Worm (Caenorhabditis elegans) whole organism, midembryonic: ENCODE results near the gene snpc-1.1.

ENCODE experiments used
- T22C8.4 ChIP-seq: fragments of 200-800 bp; sonication (Bioruptor generic); IDR thresholded peaks from 2 replicates; pipeline ENCODE4 v1.3.6; 2022; ENCODE audit warnings: missing genetic modification characterization, missing compliant biosample characterization
- cog-1 ChIP-seq: sonication (generic microtip); optimal IDR thresholded peaks from 2 replicates; lab custom pipeline; 2016; ENCODE audit warnings: missing genetic modification characterization, missing compliant biosample characterization
- flt-1 ChIP-seq: fragments of 200-800 bp; sonication (Bioruptor generic); IDR thresholded peaks from 2 replicates; pipeline ENCODE4 v1.3.6; 2022; ENCODE audit warnings: missing genetic modification characterization, missing compliant biosample characterization
- klf-2 ChIP-seq: fragments of 200-800 bp; sonication (Bioruptor generic); conservative IDR thresholded peaks from 2 replicates; pipeline ENCODE4 v1.3.6; 2022; ENCODE audit warnings: missing genetic modification reagents, missing genetic modification characterization, missing compliant biosample characterization
- med-1 ChIP-seq: sonication (generic microtip); optimal IDR thresholded peaks from 2 replicates; lab custom pipeline; 2017; ENCODE audit warnings: missing genetic modification characterization, mild to moderate bottlenecking, missing compliant biosample characterization, antibody characterized with exemption, missing genetic modification reagents; ENCODE audit not compliant: insufficient read depth
- ref-1 ChIP-seq: fragments of 200-800 bp; sonication (Bioruptor generic); conservative IDR thresholded peaks from 2 replicates; pipeline ENCODE4 v1.3.6; 2022; ENCODE audit warnings: missing genetic modification reagents, missing genetic modification characterization, missing compliant biosample characterization
- tab-1 ChIP-seq: fragments of 200-800 bp; sonication (Bioruptor generic); IDR thresholded peaks from 2 replicates; pipeline ENCODE4 v1.3.6; 2022; ENCODE audit warnings: missing genetic modification characterization, missing compliant biosample characterization
- ztf-23 ChIP-seq: fragments of 200-800 bp; sonication (Bioruptor generic); IDR thresholded peaks from 2 replicates; pipeline ENCODE4 v1.3.6; 2022; ENCODE audit warnings: missing genetic modification reagents, missing genetic modification characterization, missing compliant biosample characterization
- ztf-29 ChIP-seq: fragments of 200-800 bp; sonication (Bioruptor generic); IDR thresholded peaks from 2 replicates; pipeline ENCODE4 v1.3.6; 2022; ENCODE audit warnings: missing genetic modification reagents, missing genetic modification characterization, missing compliant biosample characterization

Gene snpc-1.1

DNA sequence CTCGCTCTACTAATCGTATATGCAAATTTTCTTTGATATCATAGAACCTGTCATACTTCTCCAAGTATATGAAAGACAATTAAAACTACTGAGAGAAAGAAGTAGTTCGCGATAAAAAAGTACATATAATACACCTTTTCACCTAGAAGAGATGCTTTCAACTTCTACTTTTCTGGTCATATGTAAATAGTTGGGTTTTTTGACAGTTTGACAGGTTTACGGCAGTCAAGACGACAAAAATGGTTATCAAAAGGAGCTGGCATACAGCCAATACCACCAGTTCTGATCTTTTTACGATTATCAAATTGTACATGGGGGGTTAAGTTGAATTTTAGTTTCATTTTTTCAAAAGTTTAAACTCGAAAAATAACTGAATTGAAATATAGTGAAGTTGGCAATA, 33.8 kb upstream of the snpc-1.1 start:
- TF ChIP-seq tab-1 (no peak), flt-1 (GFP tag; lab: Robert Waterston, UW) (no peak), ref-1 (GFP tag; lab: Robert Waterston, UW) (no peak)

DNA sequence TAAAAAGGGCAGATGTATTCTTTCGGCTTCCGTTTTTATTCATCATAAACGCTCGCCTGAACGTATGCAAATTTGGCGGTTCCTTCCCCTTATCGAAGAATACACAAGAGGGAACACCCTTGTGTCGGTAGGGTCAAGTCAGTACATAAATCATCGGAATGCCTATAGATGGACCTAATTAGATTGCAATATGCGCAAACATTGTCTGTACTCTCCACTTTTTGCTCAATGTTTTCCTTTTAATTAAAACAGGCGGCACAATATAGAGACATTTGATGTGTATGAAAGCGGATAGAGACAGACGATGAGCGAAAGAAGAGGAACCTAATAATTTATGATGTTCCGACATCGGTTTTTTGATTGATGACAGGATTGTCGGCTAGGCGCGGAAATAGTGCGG, 33.1 kb upstream of the snpc-1.1 start:
- TF ChIP-seq med-1 (GFP tag; lab: Kevin White, UChicago) (no peak), ztf-23 (GFP tag; lab: Robert Waterston, UW) (no peak), cog-1 (tag; lab: Kevin White, UChicago) (peak; percentile 57), ztf-29 (GFP tag; lab: Robert Waterston, UW) (no peak), ref-1 (GFP tag; lab: Robert Waterston, UW) (no peak), T22C8.4 (no peak), tab-1 (0 out of 2 replicates have a peak, but pooled peaks have one; percentile 32), flt-1 (GFP tag; lab: Robert Waterston, UW) (no peak), klf-2 (GFP tag; lab: Robert Waterston, UW) (no peak)

DNA sequence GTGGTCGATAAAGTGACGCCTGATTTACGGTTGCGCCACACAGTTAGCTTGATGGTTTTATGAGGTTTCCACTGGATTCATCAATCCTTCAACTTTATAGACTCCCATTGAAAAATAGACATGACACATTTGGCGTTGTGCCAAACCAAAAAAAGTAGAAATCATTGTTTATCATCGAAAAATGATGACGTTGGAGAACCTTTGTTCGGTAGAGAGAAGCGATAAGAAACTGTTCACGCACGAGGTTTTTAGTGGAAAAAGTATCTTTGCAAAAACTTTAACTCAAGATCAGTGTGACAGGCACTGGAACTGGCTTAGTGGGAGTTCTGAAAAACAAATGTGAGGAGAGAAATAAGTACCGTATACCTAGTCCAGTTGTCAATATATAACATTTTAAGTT, 32.5 kb upstream of the snpc-1.1 start:
- no peak for TF ChIP-seq med-1 (GFP tag; lab: Kevin White, UChicago)

DNA sequence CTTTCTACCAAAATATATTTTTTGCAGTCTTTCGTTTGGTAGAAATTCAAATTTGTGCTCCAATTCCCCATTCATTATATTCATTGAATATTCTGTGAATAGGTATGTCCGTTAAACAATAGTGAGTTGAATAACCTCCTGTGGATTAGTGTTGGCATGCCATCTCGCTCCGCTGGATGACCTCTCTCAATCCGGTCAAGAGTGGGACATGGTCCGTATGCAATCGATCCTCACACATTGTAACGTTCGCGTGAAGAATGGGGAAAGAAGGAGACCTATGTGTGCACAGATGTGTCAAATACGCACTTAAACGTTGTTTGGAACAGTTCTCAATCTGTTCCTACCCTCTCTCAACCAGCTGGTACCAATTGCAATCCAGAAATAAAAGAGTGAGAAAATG, 32.1 kb upstream of the snpc-1.1 start:
- TF ChIP-seq ztf-29 (GFP tag; lab: Robert Waterston, UW) (no peak), T22C8.4 (0 out of 2 replicates have a peak, but pooled peaks have one; percentile 25), ref-1 (GFP tag; lab: Robert Waterston, UW) (no peak)

DNA sequence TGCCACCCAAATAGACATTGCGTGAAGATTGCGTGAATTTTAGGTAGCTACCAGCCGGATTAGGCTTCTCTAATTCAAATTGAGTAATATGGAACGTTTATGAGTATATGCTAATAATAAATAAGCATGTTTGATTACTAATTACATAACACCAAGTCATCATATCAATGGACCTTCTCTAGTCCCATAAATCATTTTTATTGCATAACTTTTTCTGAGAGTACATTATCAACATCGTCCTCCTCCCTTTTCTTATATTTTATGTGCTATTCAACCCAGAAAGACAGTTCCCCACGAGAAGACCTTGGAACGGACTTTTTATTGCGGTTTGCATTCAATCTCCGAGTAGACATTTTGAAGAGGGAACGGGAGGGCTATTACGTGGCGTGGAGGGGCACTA, 31.2 kb upstream of the snpc-1.1 start:
- TF ChIP-seq tab-1 (no peak), klf-2 (GFP tag; lab: Robert Waterston, UW) (0 out of 2 replicates have a peak, but pooled peaks have one; percentile 43), ztf-29 (GFP tag; lab: Robert Waterston, UW) (0 out of 2 replicates have a peak, but pooled peaks have one; percentile 26), flt-1 (GFP tag; lab: Robert Waterston, UW) (peak; percentile 61; the same call in 1 of the 2 replicates), cog-1 (tag; lab: Kevin White, UChicago) (peak; percentile 36)

DNA sequence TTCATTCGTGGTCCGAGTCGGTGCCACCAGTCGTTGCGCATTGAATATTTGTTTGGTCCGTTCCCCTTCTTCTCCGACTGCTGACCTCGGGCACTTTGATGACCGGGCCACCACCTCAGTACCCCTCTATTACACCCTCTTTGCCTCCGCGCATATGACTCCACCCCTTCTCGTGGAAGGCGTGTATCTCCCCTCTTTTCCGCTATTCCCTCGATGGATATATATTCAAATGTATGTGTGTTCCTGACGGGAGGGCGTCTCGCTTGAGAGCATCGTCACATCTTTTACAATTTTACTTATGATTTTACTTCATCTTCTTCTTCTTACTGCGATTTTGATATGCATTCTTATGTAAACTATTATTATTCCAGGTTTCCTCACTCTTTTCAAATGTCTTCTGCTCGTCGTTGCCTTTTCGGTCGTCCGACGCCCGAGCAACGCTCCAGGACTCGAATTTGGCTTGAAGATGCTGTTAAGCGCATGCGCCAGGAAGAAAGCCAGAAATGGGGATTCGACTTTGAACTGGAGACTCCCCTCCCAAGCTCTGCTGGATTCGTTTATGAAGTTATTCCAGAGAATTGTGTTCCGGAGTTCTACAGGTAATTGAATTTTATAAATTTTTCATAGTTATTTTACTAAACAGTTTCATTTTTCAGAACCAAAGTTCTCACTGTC, 29.9 kb upstream of the snpc-1.1 start, which contains the start of gene cki-1:
TSS of gene cki-1 (plus strand) at position 372 of the 675 bp plus-strand sequence.
- TF ChIP-seq ztf-29 (GFP tag; lab: Robert Waterston, UW) = no peak
- TF ChIP-seq ref-1 (GFP tag; lab: Robert Waterston, UW) = no peak
- TF ChIP-seq tab-1 = 0 out of 2 replicates have a peak, but pooled peaks have one; percentile 48
- peak; percentile 58 for TF ChIP-seq flt-1 (GFP tag; lab: Robert Waterston, UW)
- no peak for TF ChIP-seq T22C8.4
- peak; percentile 61; the same call in 1 of the 2 replicates for TF ChIP-seq ztf-23 (GFP tag; lab: Robert Waterston, UW)
- TF ChIP-seq klf-2 (GFP tag; lab: Robert Waterston, UW) = no peak

DNA sequence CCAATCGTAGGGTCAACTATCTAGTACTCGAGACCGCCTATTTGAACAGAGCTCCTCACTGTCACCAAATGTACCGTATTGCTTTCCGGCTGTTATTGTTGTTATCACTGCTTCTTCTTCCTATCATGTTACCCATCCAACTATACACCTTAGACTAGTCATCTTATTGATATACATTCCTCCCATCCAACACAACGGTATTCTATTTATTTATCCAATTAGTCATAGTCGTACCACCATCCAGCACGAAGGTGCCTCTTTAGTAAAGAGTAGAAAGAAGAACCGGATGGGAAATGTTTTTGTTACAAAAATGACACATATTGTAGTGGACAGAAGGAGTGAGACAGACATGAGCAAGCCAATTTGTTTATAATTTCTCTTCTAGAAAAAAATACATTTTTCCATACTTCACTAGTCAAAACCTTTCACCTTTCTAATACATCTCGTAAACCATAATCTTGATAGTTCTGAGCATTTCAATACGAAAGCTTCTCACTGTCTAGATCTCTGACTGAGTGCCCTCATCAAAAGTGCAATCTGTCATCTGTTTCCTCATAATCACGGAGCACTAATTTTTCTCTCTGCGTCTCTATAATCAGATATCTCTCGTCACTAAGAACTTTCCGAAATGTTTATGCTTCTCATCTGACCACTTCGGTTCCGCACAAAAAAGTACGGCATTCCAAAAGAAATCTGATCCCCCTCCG, 29.2 kb upstream of the snpc-1.1 start:
- TF ChIP-seq cog-1 (tag; lab: Kevin White, UChicago) (no peak), med-1 (GFP tag; lab: Kevin White, UChicago) (no peak), klf-2 (GFP tag; lab: Robert Waterston, UW) (no peak), ztf-23 (GFP tag; lab: Robert Waterston, UW) (no peak), ref-1 (GFP tag; lab: Robert Waterston, UW) (no peak), tab-1 (no peak), T22C8.4 (no peak), ztf-29 (GFP tag; lab: Robert Waterston, UW) (no peak), flt-1 (GFP tag; lab: Robert Waterston, UW) (no peak)

DNA sequence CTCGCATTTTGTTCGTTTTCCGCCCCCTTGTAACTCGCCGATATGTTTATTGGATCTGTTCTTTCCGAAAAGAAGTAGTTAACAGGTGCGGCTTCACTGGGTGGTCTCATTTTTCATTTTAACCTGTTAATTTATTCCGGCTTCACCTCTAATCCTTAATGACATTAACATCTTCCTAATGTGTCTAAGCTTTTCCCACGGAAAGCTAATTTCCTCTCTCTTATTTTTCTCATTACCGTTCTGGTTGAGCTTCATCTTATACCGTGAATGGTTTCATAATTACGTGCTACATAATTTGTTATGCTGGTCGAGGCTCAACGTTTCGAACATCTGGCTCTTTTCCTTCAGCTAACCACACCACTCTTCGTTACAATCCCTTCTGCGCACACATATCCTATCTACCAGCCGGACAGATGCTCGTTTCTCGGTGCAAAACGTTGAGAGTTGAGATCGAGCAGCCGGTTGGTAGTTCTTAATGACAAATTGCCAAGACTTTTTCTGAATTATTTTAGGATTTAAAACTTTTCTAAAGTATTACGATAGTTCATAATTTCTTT, 28.3 kb upstream of the snpc-1.1 start:
- peak; percentile 85 for TF ChIP-seq cog-1 (tag; lab: Kevin White, UChicago)
- TF ChIP-seq flt-1 (GFP tag; lab: Robert Waterston, UW) = no peak
- no peak for TF ChIP-seq tab-1

DNA sequence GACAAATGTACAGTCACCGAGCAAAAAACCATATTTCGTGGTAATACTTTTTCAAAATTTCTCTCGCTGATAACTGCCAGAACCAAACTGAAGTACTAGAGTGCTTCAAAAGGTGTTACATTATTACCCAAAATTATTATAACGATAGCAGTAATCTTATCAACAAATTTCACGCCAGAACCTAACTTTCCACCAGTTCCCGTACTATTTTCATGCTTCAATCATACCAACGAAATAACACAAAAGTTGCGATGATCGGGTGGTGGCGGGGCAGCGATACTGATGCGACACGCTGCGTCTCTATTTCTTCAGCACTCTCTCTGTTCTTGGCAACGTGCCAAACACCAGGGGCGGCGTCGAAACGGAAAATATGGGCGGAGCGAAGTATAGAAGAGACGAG, 27.8 kb upstream of the snpc-1.1 start:
- no peak for TF ChIP-seq ztf-23 (GFP tag; lab: Robert Waterston, UW)
- TF ChIP-seq med-1 (GFP tag; lab: Kevin White, UChicago) = no peak
- TF ChIP-seq klf-2 (GFP tag; lab: Robert Waterston, UW) = no peak
- TF ChIP-seq T22C8.4 = no peak
- no peak for TF ChIP-seq tab-1
- no peak for TF ChIP-seq ztf-29 (GFP tag; lab: Robert Waterston, UW)
- no peak for TF ChIP-seq cog-1 (tag; lab: Kevin White, UChicago)
- no peak for TF ChIP-seq ref-1 (GFP tag; lab: Robert Waterston, UW)
- TF ChIP-seq flt-1 (GFP tag; lab: Robert Waterston, UW) = no peak

DNA sequence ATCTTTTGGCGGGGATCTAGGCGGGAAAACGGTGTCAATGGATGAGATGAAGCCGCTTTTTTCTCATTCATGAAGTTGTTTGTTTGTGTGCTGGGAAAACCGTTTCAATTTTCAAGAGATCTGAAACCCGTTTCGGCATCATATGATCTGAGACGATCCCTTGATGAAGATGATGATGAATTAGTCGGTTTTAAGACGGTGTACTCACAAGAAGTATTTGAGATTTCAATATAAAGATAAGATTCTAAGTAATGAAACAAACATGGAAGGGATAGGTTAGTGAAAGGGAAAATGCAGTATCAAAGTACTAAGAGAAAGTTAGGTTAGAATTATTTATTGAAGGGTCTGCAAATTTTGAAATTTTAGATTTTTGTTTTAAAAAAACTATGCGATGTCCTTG, 27.1 kb upstream of the snpc-1.1 start:
- TF ChIP-seq klf-2 (GFP tag; lab: Robert Waterston, UW) (no peak), ref-1 (GFP tag; lab: Robert Waterston, UW) (no peak), med-1 (GFP tag; lab: Kevin White, UChicago) (no peak), tab-1 (no peak), flt-1 (GFP tag; lab: Robert Waterston, UW) (no peak), T22C8.4 (no peak), ztf-29 (GFP tag; lab: Robert Waterston, UW) (no peak), cog-1 (tag; lab: Kevin White, UChicago) (no peak), ztf-23 (GFP tag; lab: Robert Waterston, UW) (no peak)
